Worm (Caenorhabditis elegans): ENCODE results near the gene tag-243.

- no peak for TF ChIP-seq snpc-4 (tag; optimal IDR thresholded peaks at IDR 0.05)
- no peak for TF ChIP-seq elt-2 (tag; optimal IDR thresholded peaks at IDR 0.05)
- no peak for TF ChIP-seq lsy-12 (tag; optimal IDR thresholded peaks at IDR 0.05)
- no peak for TF ChIP-seq skn-1 (tag; optimal IDR thresholded peaks at IDR 0.05)
- TF ChIP-seq nhr-11 (tag; optimal IDR thresholded peaks at IDR 0.05), result no peak
- TF ChIP-seq pha-4 (tag; optimal IDR thresholded peaks at IDR 0.05), result no peak
- no peak for TF ChIP-seq zag-1 (tag; optimal IDR thresholded peaks at IDR 0.05)
- TF ChIP-seq ama-1 (optimal IDR thresholded peaks at IDR 0.05), result no peak
- TF ChIP-seq ceh-82 (tag; optimal IDR thresholded peaks at IDR 0.05), result no peak
- no peak for TF ChIP-seq nhr-77 (tag; optimal IDR thresholded peaks at IDR 0.05)
- no peak for TF ChIP-seq unc-62 (GFP tag; optimal IDR thresholded peaks at IDR 0.05)
- no peak for TF ChIP-seq nhr-43 (tag; optimal IDR thresholded peaks at IDR 0.05; ENCODE audit: poor library complexity, severe bottlenecking)
- no peak for TF ChIP-seq nhr-28 (tag; optimal IDR thresholded peaks at IDR 0.05)
- TF ChIP-seq ztf-11 (tag; optimal IDR thresholded peaks at IDR 0.05), result no peak
Measured at ce11 chrIII:4665272-4665671, 23.0 kb downstream of the tag-243 start, which contains the start of gene T23F11.4.

Data from whole organism, L3 larva.